Worm (Caenorhabditis elegans): ENCODE data around the gene F46B6.13.

F46B6.13 gene

DNA sequence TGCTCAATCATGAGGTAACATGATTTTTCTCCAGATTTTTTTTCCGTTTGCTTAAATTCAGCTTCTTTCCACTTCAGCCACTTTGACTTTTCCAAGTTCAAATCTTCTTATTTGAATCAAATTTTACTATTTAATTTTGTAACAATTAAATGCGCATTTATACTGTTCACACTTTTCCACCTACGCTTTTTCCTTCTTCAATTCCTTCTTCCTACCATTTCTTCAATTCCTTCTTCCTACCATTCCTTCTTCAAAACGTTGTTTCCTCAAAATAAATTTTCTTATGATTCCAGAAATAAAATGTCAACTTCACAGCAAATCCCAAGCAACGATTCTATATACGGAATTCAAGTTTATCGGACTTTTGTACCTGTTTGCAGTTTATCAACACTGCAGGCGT lies 17.4 kb upstream of the F46B6.13 start, which contains the start of gene sru-31:
TSS of gene sru-31 (plus strand) at position 301 of the 400 bp plus-strand sequence.
- no peak for TF ChIP-seq T22C8.4 (GFP tag; IDR thresholded peaks at IDR 0.05)
- no peak for TF ChIP-seq ztf-23 (GFP tag; IDR thresholded peaks at IDR 0.05)
- no peak for TF ChIP-seq cog-1 (tag; optimal IDR thresholded peaks at IDR 0.05)
- TF ChIP-seq tab-1 (GFP tag; IDR thresholded peaks at IDR 0.05): no peak
- no peak for TF ChIP-seq flt-1 (GFP tag; IDR thresholded peaks at IDR 0.05)
- no peak for TF ChIP-seq ztf-29 (GFP tag; IDR thresholded peaks at IDR 0.05)

DNA sequence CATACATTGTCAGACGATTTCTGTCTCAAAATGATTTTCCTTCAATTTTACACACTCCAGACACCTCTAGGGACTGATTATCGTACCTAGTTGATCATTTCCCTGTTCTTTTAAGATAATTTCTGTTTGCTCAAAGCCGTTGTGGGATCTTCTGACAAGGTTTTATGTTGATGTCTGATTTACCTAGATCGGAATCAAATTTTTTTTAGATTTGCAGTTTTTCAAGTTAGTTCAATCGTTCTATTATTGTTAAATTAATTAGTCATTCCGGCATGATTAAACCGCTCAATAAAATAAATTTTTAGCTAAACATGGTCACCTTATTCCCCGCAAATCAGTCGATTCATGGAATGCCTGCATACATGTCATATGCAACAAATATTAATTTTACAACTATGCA lies 14.6 kb upstream of the F46B6.13 start, which contains the start of gene sru-30:
TSS of gene sru-30 (plus strand) at position 301 of the 400 bp plus-strand sequence.
- no peak for TF ChIP-seq ztf-23 (GFP tag; IDR thresholded peaks at IDR 0.05)
- no peak for TF ChIP-seq ref-1 (GFP tag; conservative IDR thresholded peaks at IDR 0.05)
- no peak for TF ChIP-seq cog-1 (tag; optimal IDR thresholded peaks at IDR 0.05)
- no peak for TF ChIP-seq med-1 (GFP tag; optimal IDR thresholded peaks at IDR 0.05; ENCODE audit: insufficient read depth)
- no peak for TF ChIP-seq tab-1 (GFP tag; IDR thresholded peaks at IDR 0.05)
- TF ChIP-seq ztf-29 (GFP tag; IDR thresholded peaks at IDR 0.05): no peak

DNA sequence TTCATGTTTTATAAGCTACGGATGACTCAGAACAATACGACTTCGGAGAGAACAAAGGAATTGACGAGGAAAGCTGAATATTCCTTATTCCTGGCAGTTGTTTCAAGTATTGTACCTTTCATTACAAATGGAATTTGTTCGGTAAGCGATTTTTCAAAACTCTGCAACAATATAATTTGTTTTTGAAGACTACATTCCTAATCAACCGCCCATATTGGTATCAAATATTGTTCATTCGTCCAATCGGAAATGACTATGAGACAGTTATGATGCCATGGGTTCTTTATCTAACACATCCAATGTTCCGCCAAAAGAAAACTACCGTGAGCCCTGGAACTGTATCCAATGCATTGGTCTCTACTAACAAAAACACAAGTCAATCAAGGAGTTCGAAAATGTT lies 13.2 kb upstream of the F46B6.13 start:
- TF ChIP-seq ztf-29 (GFP tag; IDR thresholded peaks at IDR 0.05) (no peak), klf-2 (GFP tag; conservative IDR thresholded peaks at IDR 0.05) (no peak), ztf-23 (GFP tag; IDR thresholded peaks at IDR 0.05) (no peak), ref-1 (GFP tag; conservative IDR thresholded peaks at IDR 0.05) (no peak), flt-1 (GFP tag; IDR thresholded peaks at IDR 0.05) (no peak), med-1 (GFP tag; optimal IDR thresholded peaks at IDR 0.05; ENCODE audit: insufficient read depth) (no peak), T22C8.4 (GFP tag; IDR thresholded peaks at IDR 0.05) (no peak), cog-1 (tag; optimal IDR thresholded peaks at IDR 0.05) (no peak), tab-1 (GFP tag; IDR thresholded peaks at IDR 0.05) (no peak)

DNA sequence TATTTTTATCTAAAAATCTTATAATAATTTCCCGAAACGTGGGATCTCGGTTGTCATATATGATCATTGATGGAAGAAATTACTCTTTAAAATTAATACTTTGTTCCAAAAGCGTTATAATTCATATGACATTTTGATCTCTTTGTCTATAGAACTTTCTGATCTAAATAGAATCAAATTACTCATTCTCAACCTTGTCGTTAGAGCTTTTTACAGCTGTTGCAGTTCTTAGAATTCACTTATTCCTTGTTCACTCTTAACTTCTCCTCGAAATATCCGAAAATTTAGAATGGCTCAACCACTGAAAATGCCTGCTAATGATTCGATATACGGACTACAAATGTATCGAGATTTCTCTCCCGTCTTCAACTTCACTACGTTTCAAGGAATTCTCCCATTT lies 12.2 kb upstream of the F46B6.13 start, which contains the start of gene sru-29:
TSS of gene sru-29 (plus strand) at position 301 of the 400 bp plus-strand sequence.
- no peak for TF ChIP-seq med-1 (GFP tag; optimal IDR thresholded peaks at IDR 0.05; ENCODE audit: insufficient read depth)
- no peak for TF ChIP-seq ref-1 (GFP tag; conservative IDR thresholded peaks at IDR 0.05)
- TF ChIP-seq klf-2 (GFP tag; conservative IDR thresholded peaks at IDR 0.05): no peak
- TF ChIP-seq flt-1 (GFP tag; IDR thresholded peaks at IDR 0.05): no peak
- TF ChIP-seq T22C8.4 (GFP tag; IDR thresholded peaks at IDR 0.05): no peak
- no peak for TF ChIP-seq cog-1 (tag; optimal IDR thresholded peaks at IDR 0.05)
- TF ChIP-seq tab-1 (GFP tag; IDR thresholded peaks at IDR 0.05): no peak
- no peak for TF ChIP-seq ztf-23 (GFP tag; IDR thresholded peaks at IDR 0.05)
- no peak for TF ChIP-seq ztf-29 (GFP tag; IDR thresholded peaks at IDR 0.05)

DNA sequence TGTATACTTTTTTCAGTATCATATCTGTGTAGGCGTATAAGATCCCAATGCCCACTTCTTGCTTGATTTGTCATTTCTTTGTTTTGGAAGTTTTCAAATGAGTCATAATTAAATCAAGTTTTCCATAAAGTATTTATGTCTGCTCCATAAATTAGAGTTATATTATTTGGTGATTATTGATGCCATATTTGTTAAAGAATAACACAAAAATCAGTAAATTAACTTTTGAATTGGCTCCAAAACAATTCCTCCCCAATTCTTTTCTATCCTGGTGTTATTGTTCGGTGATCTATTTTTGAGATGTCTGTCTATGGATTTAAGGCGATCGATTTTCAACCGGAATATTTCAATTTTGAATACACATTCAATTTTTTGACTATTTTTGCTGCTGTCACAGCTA lies 6.2 kb upstream of the F46B6.13 start, which contains the start of gene sru-37:
TSS of gene sru-37 (plus strand) at position 301 of the 400 bp plus-strand sequence.
- TF ChIP-seq ref-1 (GFP tag; conservative IDR thresholded peaks at IDR 0.05): no peak
- TF ChIP-seq T22C8.4 (GFP tag; IDR thresholded peaks at IDR 0.05): no peak
- no peak for TF ChIP-seq ztf-23 (GFP tag; IDR thresholded peaks at IDR 0.05)
- no peak for TF ChIP-seq ztf-29 (GFP tag; IDR thresholded peaks at IDR 0.05)
- TF ChIP-seq med-1 (GFP tag; optimal IDR thresholded peaks at IDR 0.05; ENCODE audit: insufficient read depth): no peak
- no peak for TF ChIP-seq flt-1 (GFP tag; IDR thresholded peaks at IDR 0.05)
- no peak for TF ChIP-seq tab-1 (GFP tag; IDR thresholded peaks at IDR 0.05)
- no peak for TF ChIP-seq klf-2 (GFP tag; conservative IDR thresholded peaks at IDR 0.05)
- TF ChIP-seq cog-1 (tag; optimal IDR thresholded peaks at IDR 0.05): no peak

DNA sequence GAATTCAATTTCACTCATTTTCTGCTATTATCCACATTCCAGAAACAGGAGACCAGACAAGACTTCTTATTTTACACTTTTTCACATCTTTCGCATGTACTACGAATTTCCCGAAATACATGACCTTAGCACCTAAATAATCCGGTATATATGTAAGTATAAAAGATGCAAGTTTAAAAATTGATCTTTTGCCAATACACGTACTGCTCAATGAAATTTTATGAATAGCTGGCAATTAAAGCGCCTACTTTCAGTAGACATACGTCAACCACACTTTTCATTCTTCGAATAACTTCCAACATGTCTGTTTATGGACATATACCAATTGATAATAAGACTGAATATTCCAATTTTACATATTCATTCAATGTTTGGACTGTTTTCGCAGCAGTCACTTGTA lies 4.2 kb upstream of the F46B6.13 start, which contains the start of gene sru-39:
TSS of gene sru-39 (plus strand) at position 301 of the 400 bp plus-strand sequence.
- TF ChIP-seq ztf-23 (GFP tag; IDR thresholded peaks at IDR 0.05) (no peak), tab-1 (GFP tag; IDR thresholded peaks at IDR 0.05) (no peak), med-1 (GFP tag; optimal IDR thresholded peaks at IDR 0.05; ENCODE audit: insufficient read depth) (no peak), klf-2 (GFP tag; conservative IDR thresholded peaks at IDR 0.05) (no peak), cog-1 (tag; optimal IDR thresholded peaks at IDR 0.05) (no peak), ref-1 (GFP tag; conservative IDR thresholded peaks at IDR 0.05) (no peak), ztf-29 (GFP tag; IDR thresholded peaks at IDR 0.05) (no peak), T22C8.4 (GFP tag; IDR thresholded peaks at IDR 0.05) (no peak), flt-1 (GFP tag; IDR thresholded peaks at IDR 0.05) (no peak)

DNA sequence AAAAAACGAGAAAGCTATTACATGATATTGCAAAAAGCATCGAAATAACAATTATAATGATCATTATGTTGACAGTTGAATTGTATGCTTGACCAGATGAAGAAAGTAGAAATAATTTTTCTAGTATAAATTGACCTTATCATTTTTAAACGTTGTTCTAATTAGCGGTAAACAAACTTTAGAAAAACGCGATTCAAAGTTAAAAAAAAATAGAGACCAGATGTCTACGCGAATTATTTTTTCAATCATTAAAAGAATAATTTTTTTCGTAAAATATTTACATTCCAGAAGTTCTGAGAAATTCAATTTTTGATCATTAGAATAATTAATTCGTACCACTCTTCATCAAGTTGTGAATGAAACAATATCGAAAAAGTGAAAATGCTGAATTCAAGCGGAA lies 3.0 kb upstream of the F46B6.13 start, which contains the start of gene F46B6.10:
TSS of gene F46B6.10 (minus strand) at position 101 of the 400 bp plus-strand sequence.
- TF ChIP-seq tab-1 (GFP tag; IDR thresholded peaks at IDR 0.05): no peak
- no peak for TF ChIP-seq ztf-29 (GFP tag; IDR thresholded peaks at IDR 0.05)
- TF ChIP-seq ref-1 (GFP tag; conservative IDR thresholded peaks at IDR 0.05): no peak
- TF ChIP-seq med-1 (GFP tag; optimal IDR thresholded peaks at IDR 0.05; ENCODE audit: insufficient read depth): no peak
- TF ChIP-seq klf-2 (GFP tag; conservative IDR thresholded peaks at IDR 0.05): no peak
- no peak for TF ChIP-seq cog-1 (tag; optimal IDR thresholded peaks at IDR 0.05)
- TF ChIP-seq ztf-23 (GFP tag; IDR thresholded peaks at IDR 0.05): no peak
- no peak for TF ChIP-seq flt-1 (GFP tag; IDR thresholded peaks at IDR 0.05)
- no peak for TF ChIP-seq T22C8.4 (GFP tag; IDR thresholded peaks at IDR 0.05)

DNA sequence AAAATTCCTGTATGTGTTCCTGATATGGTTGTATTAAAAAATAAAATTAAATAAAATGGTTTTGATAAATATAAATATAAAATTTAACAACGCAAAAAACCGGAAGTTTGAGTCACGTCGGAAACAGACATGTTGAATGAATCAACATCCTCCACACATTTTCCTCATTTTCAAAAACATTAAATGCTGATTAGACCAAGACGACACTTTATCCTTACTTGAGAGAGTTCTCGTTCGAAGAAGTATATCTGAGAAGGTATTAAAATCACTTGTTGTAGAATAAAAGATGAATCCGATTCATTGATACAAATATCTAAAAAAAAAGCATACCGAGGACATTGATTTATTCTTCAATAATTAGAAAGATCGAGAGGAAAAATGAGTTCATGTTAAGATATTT lies 764 bp downstream of the F46B6.13 start:
- no peak for TF ChIP-seq ref-1 (GFP tag; conservative IDR thresholded peaks at IDR 0.05)
- TF ChIP-seq T22C8.4 (GFP tag; IDR thresholded peaks at IDR 0.05): no peak
- no peak for TF ChIP-seq med-1 (GFP tag; optimal IDR thresholded peaks at IDR 0.05; ENCODE audit: insufficient read depth)
- no peak for TF ChIP-seq klf-2 (GFP tag; conservative IDR thresholded peaks at IDR 0.05)
- no peak for TF ChIP-seq ztf-23 (GFP tag; IDR thresholded peaks at IDR 0.05)
- TF ChIP-seq flt-1 (GFP tag; IDR thresholded peaks at IDR 0.05): no peak
- TF ChIP-seq ztf-29 (GFP tag; IDR thresholded peaks at IDR 0.05): no peak
- TF ChIP-seq tab-1 (GFP tag; IDR thresholded peaks at IDR 0.05): no peak
- no peak for TF ChIP-seq cog-1 (tag; optimal IDR thresholded peaks at IDR 0.05)

DNA sequence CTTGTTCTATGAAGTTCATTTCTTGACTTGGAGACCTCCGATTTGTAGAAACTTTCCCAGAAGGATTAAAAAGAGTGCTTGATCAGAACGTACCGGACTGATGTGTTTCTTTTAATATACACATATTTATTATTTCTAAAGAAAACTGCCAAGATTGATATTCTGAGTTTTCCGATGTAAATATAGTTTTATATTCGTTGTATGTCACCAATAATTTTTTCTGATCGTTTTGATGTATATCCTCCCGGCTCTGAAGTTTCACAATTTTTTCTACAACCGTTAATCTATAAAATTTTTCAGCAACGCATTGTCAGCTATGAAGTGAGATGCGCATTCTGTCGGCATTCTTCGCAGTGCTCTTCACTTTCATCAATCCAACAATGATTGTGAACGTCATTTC lies 2.4 kb downstream of the F46B6.13 start, which contains the start of gene F46B6.9:
TSS of gene F46B6.9 (plus strand) at position 301 of the 400 bp plus-strand sequence.
- TF ChIP-seq flt-1 (GFP tag; IDR thresholded peaks at IDR 0.05): no peak
- no peak for TF ChIP-seq ztf-23 (GFP tag; IDR thresholded peaks at IDR 0.05)
- TF ChIP-seq ref-1 (GFP tag; conservative IDR thresholded peaks at IDR 0.05): no peak
- TF ChIP-seq cog-1 (tag; optimal IDR thresholded peaks at IDR 0.05): no peak

DNA sequence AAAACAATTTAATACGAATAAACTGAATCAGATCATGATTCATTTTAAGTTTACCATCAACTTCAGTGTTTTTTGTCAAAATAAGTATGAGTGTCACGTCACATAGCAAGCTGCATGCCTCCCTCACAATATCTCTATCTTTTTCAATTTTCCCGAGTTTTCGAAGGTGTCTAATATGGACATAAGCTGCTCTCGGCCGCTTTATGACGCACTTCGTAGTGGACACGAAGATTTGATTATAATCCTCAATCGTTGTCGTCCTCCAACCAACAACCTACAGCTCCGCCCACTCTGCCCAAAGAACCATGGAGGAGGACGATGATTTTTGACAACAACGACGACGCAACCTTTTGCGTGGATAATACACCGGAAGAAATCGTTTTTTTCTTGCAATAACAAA lies 3.0 kb downstream of the F46B6.13 start:
- TF ChIP-seq med-1 (GFP tag; optimal IDR thresholded peaks at IDR 0.05; ENCODE audit: insufficient read depth) (no peak), T22C8.4 (GFP tag; IDR thresholded peaks at IDR 0.05) (no peak), klf-2 (GFP tag; conservative IDR thresholded peaks at IDR 0.05) (no peak), ztf-23 (GFP tag; IDR thresholded peaks at IDR 0.05) (no peak), flt-1 (GFP tag; IDR thresholded peaks at IDR 0.05) (no peak), ztf-29 (GFP tag; IDR thresholded peaks at IDR 0.05) (no peak), tab-1 (GFP tag; IDR thresholded peaks at IDR 0.05) (no peak), ref-1 (GFP tag; conservative IDR thresholded peaks at IDR 0.05) (no peak), cog-1 (tag; optimal IDR thresholded peaks at IDR 0.05) (no peak)
